Worm (Caenorhabditis elegans) whole organism, mixed stage, embryonic: ENCODE results near the gene F53F4.18.

ENCODE experiments used
- blmp-1 ChIP-seq: fragments of 150-350 bp; optimal IDR thresholded peaks from 2 replicates; lab custom pipeline; 2014; ENCODE audit warnings: missing biosample characterization, missing genetic modification characterization
- nhr-12 ChIP-seq: fragments of 150-350 bp; optimal IDR thresholded peaks from 2 replicates; lab custom pipeline; 2014; ENCODE audit warnings: missing biosample characterization, missing genetic modification characterization
- nhr-76 ChIP-seq: sonication (generic microtip); optimal IDR thresholded peaks from 2 replicates; lab custom pipeline; 2017; ENCODE audit warnings: missing biosample characterization, missing genetic modification characterization

ce11 chrV:13609806-13610205 lies 19.9 kb downstream of the F53F4.18 start:
- no peak for TF ChIP-seq blmp-1 (tag; lab: Kevin White, UChicago)
- TF ChIP-seq nhr-76 (tag; lab: Kevin White, UChicago): no peak
- no peak for TF ChIP-seq nhr-12
